Worm (Caenorhabditis elegans) whole organism, midembryonic: Measurements from ENCODE around the gene F48E8.4.
A peak's percentile ranks its signal among the peaks of the same experiment; 100 is the strongest.

Experiments
- T22C8.4 ChIP-seq: fragments of 200-800 bp; sonication (Bioruptor generic); IDR thresholded peaks from 2 replicates; pipeline ENCODE4 v1.3.6; 2022; ENCODE audit warnings: missing genetic modification characterization, missing compliant biosample characterization
- cog-1 ChIP-seq: sonication (generic microtip); optimal IDR thresholded peaks from 2 replicates; lab custom pipeline; 2016; ENCODE audit warnings: missing genetic modification characterization, missing compliant biosample characterization
- flt-1 ChIP-seq: fragments of 200-800 bp; sonication (Bioruptor generic); IDR thresholded peaks from 2 replicates; pipeline ENCODE4 v1.3.6; 2022; ENCODE audit warnings: missing genetic modification characterization, missing compliant biosample characterization
- klf-2 ChIP-seq: fragments of 200-800 bp; sonication (Bioruptor generic); conservative IDR thresholded peaks from 2 replicates; pipeline ENCODE4 v1.3.6; 2022; ENCODE audit warnings: missing genetic modification reagents, missing genetic modification characterization, missing compliant biosample characterization
- med-1 ChIP-seq: sonication (generic microtip); optimal IDR thresholded peaks from 2 replicates; lab custom pipeline; 2017; ENCODE audit warnings: missing genetic modification characterization, mild to moderate bottlenecking, missing compliant biosample characterization, antibody characterized with exemption, missing genetic modification reagents; ENCODE audit not compliant: insufficient read depth
- ref-1 ChIP-seq: fragments of 200-800 bp; sonication (Bioruptor generic); conservative IDR thresholded peaks from 2 replicates; pipeline ENCODE4 v1.3.6; 2022; ENCODE audit warnings: missing genetic modification reagents, missing genetic modification characterization, missing compliant biosample characterization
- tab-1 ChIP-seq: fragments of 200-800 bp; sonication (Bioruptor generic); IDR thresholded peaks from 2 replicates; pipeline ENCODE4 v1.3.6; 2022; ENCODE audit warnings: missing genetic modification characterization, missing compliant biosample characterization
- ztf-23 ChIP-seq: fragments of 200-800 bp; sonication (Bioruptor generic); IDR thresholded peaks from 2 replicates; pipeline ENCODE4 v1.3.6; 2022; ENCODE audit warnings: missing genetic modification reagents, missing genetic modification characterization, missing compliant biosample characterization
- ztf-29 ChIP-seq: fragments of 200-800 bp; sonication (Bioruptor generic); IDR thresholded peaks from 2 replicates; pipeline ENCODE4 v1.3.6; 2022; ENCODE audit warnings: missing genetic modification reagents, missing genetic modification characterization, missing compliant biosample characterization

Gene F48E8.4

ce11 chrIII:5453290-5453689 is at the start of gene F48E8.4:
Gene F48E8.4 (plus strand): TSS chrIII:5453590.
- TF ChIP-seq klf-2 (GFP tag; lab: Robert Waterston, UW) (no peak), ztf-23 (GFP tag; lab: Robert Waterston, UW) (no peak), cog-1 (tag; lab: Kevin White, UChicago) (no peak), ztf-29 (GFP tag; lab: Robert Waterston, UW) (no peak), ref-1 (no peak), T22C8.4 (no peak), med-1 (GFP tag; lab: Kevin White, UChicago) (no peak), flt-1 (GFP tag; lab: Robert Waterston, UW) (no peak), tab-1 (GFP tag; lab: Robert Waterston, UW) (no peak)

- TF ChIP-seq ztf-23 (GFP tag; lab: Robert Waterston, UW) (no peak), tab-1 (GFP tag; lab: Robert Waterston, UW) (no peak), cog-1 (tag; lab: Kevin White, UChicago) (no peak), ref-1 (no peak), flt-1 (GFP tag; lab: Robert Waterston, UW) (no peak), ztf-29 (GFP tag; lab: Robert Waterston, UW) (no peak), T22C8.4 (no peak), klf-2 (GFP tag; lab: Robert Waterston, UW) (no peak), med-1 (GFP tag; lab: Kevin White, UChicago) (no peak)
These were observed 48.4 kb upstream of the F48E8.4 start for ce11 chrIII:5404998-5405397.

ce11 chrIII:5405628-5406084 is 47.7 kb upstream of the F48E8.4 start, which contains the start of the genes W03A5.2 and Y32H12A.8:
Gene W03A5.2 (plus strand): TSS chrIII:5406034.
Gene Y32H12A.8 (minus strand): TSS chrIII:5406037.
- TF ChIP-seq ztf-23 (GFP tag; lab: Robert Waterston, UW) (no peak), cog-1 (tag; lab: Kevin White, UChicago) (no peak), tab-1 (GFP tag; lab: Robert Waterston, UW) (no peak), ztf-29 (GFP tag; lab: Robert Waterston, UW) (peak; percentile 64; the same call in 1 of the 2 replicates)

- TF ChIP-seq ztf-29 (GFP tag; lab: Robert Waterston, UW) (no peak), flt-1 (GFP tag; lab: Robert Waterston, UW) (no peak)
These were observed 47.1 kb upstream of the F48E8.4 start for ce11 chrIII:5406314-5406713.

- TF ChIP-seq flt-1 (GFP tag; lab: Robert Waterston, UW) (no peak), ztf-29 (GFP tag; lab: Robert Waterston, UW) (no peak), klf-2 (GFP tag; lab: Robert Waterston, UW) (no peak), T22C8.4 (no peak), cog-1 (tag; lab: Kevin White, UChicago) (no peak), ref-1 (no peak), tab-1 (GFP tag; lab: Robert Waterston, UW) (no peak), med-1 (GFP tag; lab: Kevin White, UChicago) (no peak), ztf-23 (GFP tag; lab: Robert Waterston, UW) (no peak)
These were observed 46.3 kb upstream of the F48E8.4 start for ce11 chrIII:5407060-5407459.

ce11 chrIII:5407588-5407987 is 45.8 kb upstream of the F48E8.4 start, which contains the start of gene W03A5.1:
Gene W03A5.1 (plus strand): TSS chrIII:5407888.
- TF ChIP-seq ref-1: no peak
- no peak for TF ChIP-seq med-1 (GFP tag; lab: Kevin White, UChicago)
- no peak for TF ChIP-seq T22C8.4

ce11 chrIII:5413680-5414079 is 39.7 kb upstream of the F48E8.4 start, which contains the start of gene grl-22:
Gene grl-22 (minus strand): TSS chrIII:5414011.
- TF ChIP-seq T22C8.4 (no peak), flt-1 (GFP tag; lab: Robert Waterston, UW) (no peak), ztf-29 (GFP tag; lab: Robert Waterston, UW) (no peak), ztf-23 (GFP tag; lab: Robert Waterston, UW) (no peak), tab-1 (GFP tag; lab: Robert Waterston, UW) (no peak), cog-1 (tag; lab: Kevin White, UChicago) (no peak)

ce11 chrIII:5417921-5418320 is 35.5 kb upstream of the F48E8.4 start:
- TF ChIP-seq klf-2 (GFP tag; lab: Robert Waterston, UW) (no peak), ztf-29 (GFP tag; lab: Robert Waterston, UW) (no peak), T22C8.4 (no peak)

- TF ChIP-seq med-1 (GFP tag; lab: Kevin White, UChicago) (no peak), tab-1 (GFP tag; lab: Robert Waterston, UW) (no peak), ref-1 (no peak), cog-1 (tag; lab: Kevin White, UChicago) (no peak), flt-1 (GFP tag; lab: Robert Waterston, UW) (no peak), klf-2 (GFP tag; lab: Robert Waterston, UW) (no peak), ztf-29 (GFP tag; lab: Robert Waterston, UW) (no peak), ztf-23 (GFP tag; lab: Robert Waterston, UW) (no peak)
These were observed 33.9 kb upstream of the F48E8.4 start for ce11 chrIII:5419527-5419926.

- no peak for TF ChIP-seq ztf-23 (GFP tag; lab: Robert Waterston, UW)
- TF ChIP-seq klf-2 (GFP tag; lab: Robert Waterston, UW): no peak
- no peak for TF ChIP-seq cog-1 (tag; lab: Kevin White, UChicago)
- TF ChIP-seq T22C8.4: no peak
- no peak for TF ChIP-seq tab-1 (GFP tag; lab: Robert Waterston, UW)
- no peak for TF ChIP-seq med-1 (GFP tag; lab: Kevin White, UChicago)
- TF ChIP-seq ztf-29 (GFP tag; lab: Robert Waterston, UW): no peak
- no peak for TF ChIP-seq flt-1 (GFP tag; lab: Robert Waterston, UW)
- TF ChIP-seq ref-1: no peak
These were observed 33.1 kb upstream of the F48E8.4 start for ce11 chrIII:5420276-5420675.
